Fruit fly (Drosophila melanogaster) whole organism, adult: ENCODE results near the gene dcma.

Experiments used
- CG11617 ChIP-seq: fragments of 200-800 bp; sonication (Bioruptor generic); optimal IDR thresholded peaks from 2 replicates; lab custom pipeline; 2017; ENCODE audit warnings: mild to moderate bottlenecking, missing biosample characterization, missing genetic modification reagents, missing genetic modification characterization
- CG12768 ChIP-seq: fragments of 200-800 bp; sonication (Bioruptor generic); optimal IDR thresholded peaks from 2 replicates; lab custom pipeline; 2017; ENCODE audit warnings: missing biosample characterization, missing genetic modification characterization, mild to moderate bottlenecking, moderate library complexity, missing genetic modification reagents
- CG14711 ChIP-seq: fragments of 200-800 bp; sonication (Bioruptor generic); optimal IDR thresholded peaks from 2 replicates; lab custom pipeline; 2018; ENCODE audit warnings: missing biosample characterization, mild to moderate bottlenecking, missing genetic modification characterization, moderate library complexity
- CG1620 ChIP-seq: fragments of 200-800 bp; sonication (Bioruptor generic); optimal IDR thresholded peaks from 2 replicates; lab custom pipeline; 2016; ENCODE audit warnings: missing biosample characterization, missing genetic modification characterization
- CG33017 ChIP-seq: fragments of 200-800 bp; sonication (Bioruptor generic); optimal IDR thresholded peaks from 2 replicates; lab custom pipeline; 2018; ENCODE audit warnings: missing biosample characterization, mild to moderate bottlenecking, missing genetic modification characterization, moderate library complexity
- CG5204 ChIP-seq: fragments of 200-800 bp; sonication (Bioruptor generic); optimal IDR thresholded peaks from 2 replicates; lab custom pipeline; 2016; ENCODE audit warnings: missing biosample characterization, missing genetic modification characterization
- CG7045 ChIP-seq: fragments of 200-800 bp; sonication (Bioruptor generic); optimal IDR thresholded peaks from 2 replicates; lab custom pipeline; 2017; ENCODE audit warnings: missing biosample characterization, mild to moderate bottlenecking, missing genetic modification characterization
- CG7101 ChIP-seq: fragments of 200-800 bp; sonication (Bioruptor generic); optimal IDR thresholded peaks from 2 replicates; lab custom pipeline; 2018; ENCODE audit warnings: missing biosample characterization, mild to moderate bottlenecking, missing genetic modification characterization, moderate library complexity
- Clk ChIP-seq: fragments of 200-800 bp; sonication (Bioruptor generic); optimal IDR thresholded peaks from 2 replicates; lab custom pipeline; 2017; ENCODE audit warnings: missing biosample characterization, missing genetic modification characterization
- Crg-1 ChIP-seq: fragments of 200-800 bp; sonication (Bioruptor generic); optimal IDR thresholded peaks from 2 replicates; lab custom pipeline; 2016; ENCODE audit warnings: missing biosample characterization, missing genetic modification characterization
- Hr96 ChIP-seq: fragments of 200-800 bp; sonication (Bioruptor generic); optimal IDR thresholded peaks from 2 replicates; lab custom pipeline; 2016; ENCODE audit warnings: missing biosample characterization, missing genetic modification characterization
- Mnt ChIP-seq: fragments of 200-800 bp; sonication (Bioruptor generic); optimal IDR thresholded peaks from 2 replicates; lab custom pipeline; 2016; ENCODE audit warnings: missing biosample characterization, mild to moderate bottlenecking, missing genetic modification characterization
- bab1 ChIP-seq: fragments of 200-800 bp; sonication (Bioruptor generic); optimal IDR thresholded peaks from 3 replicates; lab custom pipeline; 2019; ENCODE audit warnings: missing biosample characterization, mild to moderate bottlenecking, missing genetic modification characterization, moderate library complexity
- cic ChIP-seq: fragments of 200-800 bp; sonication (Bioruptor generic); optimal IDR thresholded peaks from 2 replicates; lab custom pipeline; 2017; ENCODE audit warnings: missing biosample characterization, mild to moderate bottlenecking, missing genetic modification characterization, moderate library complexity
- cnc ChIP-seq, 2 experiments: fragments of >200 bp; optimal IDR thresholded peaks; 2 replicates each; lab custom pipeline; 2017
- kay ChIP-seq: fragments of 200-800 bp; sonication (Bioruptor generic); peaks from one replicate; lab custom pipeline; 2016; ENCODE audit warnings: missing biosample characterization, missing genetic modification characterization, borderline replicate concordance
- ovo ChIP-seq: fragments of 200-800 bp; sonication (Bioruptor generic); optimal IDR thresholded peaks from 2 replicates; lab custom pipeline; 2016; ENCODE audit warnings: missing biosample characterization, missing genetic modification characterization
- pad ChIP-seq: fragments of 200-800 bp; sonication (Bioruptor generic); optimal IDR thresholded peaks from 3 replicates; lab custom pipeline; 2017; ENCODE audit warnings: missing biosample characterization, missing genetic modification characterization, mild to moderate bottlenecking, moderate library complexity, missing genetic modification reagents
- tj ChIP-seq: fragments of 200-800 bp; sonication (Bioruptor generic); optimal IDR thresholded peaks from 3 replicates; lab custom pipeline; 2017; ENCODE audit warnings: missing biosample characterization, mild to moderate bottlenecking, missing genetic modification characterization, moderate library complexity
- toe ChIP-seq: fragments of 200-800 bp; sonication (Bioruptor generic); optimal IDR thresholded peaks from 2 replicates; lab custom pipeline; 2016; ENCODE audit warnings: missing biosample characterization, missing genetic modification characterization

Gene dcma

DNA sequence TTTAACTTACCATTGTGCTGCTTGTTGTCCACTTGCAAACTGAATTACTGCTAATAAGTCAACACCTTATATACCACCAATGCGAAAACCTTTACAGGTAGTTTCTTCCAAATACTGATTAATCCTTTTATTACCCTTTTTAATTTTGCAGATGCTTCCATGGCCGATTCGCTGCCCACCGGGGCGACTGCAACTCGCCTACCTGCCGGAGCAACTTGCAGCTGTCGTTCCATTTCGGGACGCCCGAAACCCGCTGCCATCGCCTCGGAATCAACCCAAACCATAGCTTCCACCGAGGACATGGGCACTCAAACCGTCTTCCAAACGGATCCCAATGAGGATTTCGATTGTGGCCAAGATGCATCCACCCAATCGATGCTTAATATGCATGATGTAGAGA lies 10.2 kb upstream of the dcma start, which contains the start of gene Elba1:
Elba1 (minus strand) TSS at position 101 of the 400 bp plus-strand sequence.
- TF ChIP-seq ovo (GFP tag; lab: Kevin White, UChicago) (no peak), CG33017 (tag; lab: Kevin White, UChicago) (no peak), Mnt (no peak), Crg-1 (GFP tag; lab: Kevin White, UChicago) (no peak), CG7101 (tag; lab: Kevin White, UChicago) (no peak), cnc (optimal IDR thresholded peaks at IDR 0.05; lab: Kevin White, UChicago) (no peak), CG5204 (no peak), bab1 (GFP tag; lab: Kevin White, UChicago) (no peak), CG12768 (no peak), kay (GFP tag; lab: Kevin White, UChicago) (no peak), CG7045 (GFP tag; lab: Kevin White, UChicago) (no peak), CG14711 (tag; lab: Kevin White, UChicago) (no peak), pad (no peak), tj (GFP tag; lab: Kevin White, UChicago) (no peak), CG11617 (GFP tag; lab: Kevin White, UChicago) (no peak), Clk (GFP tag; lab: Kevin White, UChicago) (no peak), toe (GFP tag; lab: Kevin White, UChicago) (no peak), cic (GFP tag; lab: Kevin White, UChicago) (no peak), Hr96 (no peak), CG1620 (GFP tag; lab: Kevin White, UChicago) (no peak)

DNA sequence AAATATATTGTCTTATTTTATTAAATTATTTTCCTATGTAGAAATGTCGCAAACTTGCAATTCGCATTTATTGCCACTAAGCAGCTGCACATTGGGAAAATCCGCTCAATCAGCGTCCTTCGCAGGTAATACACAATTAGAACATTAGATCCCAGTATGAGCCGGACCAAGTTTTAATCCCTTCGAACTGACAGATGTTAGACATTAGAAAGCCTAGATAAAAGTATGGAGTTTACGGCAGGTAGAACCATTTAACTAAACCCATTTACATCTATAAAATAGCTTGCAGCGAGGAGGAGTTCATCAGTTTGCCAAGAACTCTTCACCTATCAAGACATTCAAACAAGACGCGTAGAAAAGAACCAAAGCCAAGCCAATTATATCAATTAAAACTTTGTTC lies 7.3 kb upstream of the dcma start, which contains the start of gene Elba3:
Elba3 (plus strand) TSS at position 301 of the 400 bp plus-strand sequence.
- TF ChIP-seq CG14711 (tag; lab: Kevin White, UChicago) = no peak
- TF ChIP-seq CG33017 (tag; lab: Kevin White, UChicago) = no peak
- no peak for TF ChIP-seq cic (GFP tag; lab: Kevin White, UChicago)
- no peak for TF ChIP-seq CG5204
- no peak for TF ChIP-seq Crg-1 (GFP tag; lab: Kevin White, UChicago)
- TF ChIP-seq CG7045 (GFP tag; lab: Kevin White, UChicago) = no peak
- no peak for TF ChIP-seq pad
- no peak for TF ChIP-seq Clk (GFP tag; lab: Kevin White, UChicago)
- TF ChIP-seq toe (GFP tag; lab: Kevin White, UChicago) = no peak
- no peak for TF ChIP-seq kay (GFP tag; lab: Kevin White, UChicago)
- no peak for TF ChIP-seq CG7101 (tag; lab: Kevin White, UChicago)
- no peak for TF ChIP-seq CG1620 (GFP tag; lab: Kevin White, UChicago)
- TF ChIP-seq ovo (GFP tag; lab: Kevin White, UChicago) = no peak
- no peak for TF ChIP-seq bab1 (GFP tag; lab: Kevin White, UChicago)
- TF ChIP-seq Mnt = no peak
- no peak for TF ChIP-seq CG11617 (GFP tag; lab: Kevin White, UChicago)
- TF ChIP-seq Hr96 = no peak
- TF ChIP-seq CG12768 = no peak
- no peak for TF ChIP-seq cnc (optimal IDR thresholded peaks at IDR 0.05; lab: Kevin White, UChicago)

DNA sequence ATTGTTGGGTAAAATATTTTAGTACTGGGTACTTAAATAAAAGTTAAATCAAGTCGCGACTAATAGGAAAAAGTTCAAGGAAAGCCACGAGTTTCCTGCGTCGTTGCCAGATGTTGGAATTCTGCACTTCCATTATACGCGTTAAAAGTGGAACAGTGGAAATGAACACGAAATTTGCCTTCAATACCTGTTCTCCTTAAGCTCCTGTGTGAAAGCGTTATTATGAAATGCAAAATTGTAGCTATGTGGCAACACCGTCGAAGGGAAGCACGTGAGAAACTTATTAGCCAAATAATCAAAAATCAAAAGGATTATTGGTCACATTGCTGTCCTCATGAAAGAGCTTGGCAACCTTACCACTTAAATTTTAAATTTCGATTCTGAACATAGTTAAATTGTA lies 3.9 kb upstream of the dcma start, which contains the start of gene CG3251:
CG3251 (minus strand) TSS at position 101 of the 400 bp plus-strand sequence.
- TF ChIP-seq ovo (GFP tag; lab: Kevin White, UChicago) = no peak
- TF ChIP-seq Clk (GFP tag; lab: Kevin White, UChicago) = no peak
- no peak for TF ChIP-seq CG12768
- no peak for TF ChIP-seq CG7101 (tag; lab: Kevin White, UChicago)
- TF ChIP-seq CG1620 (GFP tag; lab: Kevin White, UChicago) = no peak
- TF ChIP-seq toe (GFP tag; lab: Kevin White, UChicago) = no peak
- no peak for TF ChIP-seq Hr96
- TF ChIP-seq cic (GFP tag; lab: Kevin White, UChicago) = no peak
- no peak for TF ChIP-seq kay (GFP tag; lab: Kevin White, UChicago)
- no peak for TF ChIP-seq CG33017 (tag; lab: Kevin White, UChicago)
- no peak for TF ChIP-seq CG7045 (GFP tag; lab: Kevin White, UChicago)
- TF ChIP-seq bab1 (GFP tag; lab: Kevin White, UChicago) = no peak
- no peak for TF ChIP-seq tj (GFP tag; lab: Kevin White, UChicago)

DNA sequence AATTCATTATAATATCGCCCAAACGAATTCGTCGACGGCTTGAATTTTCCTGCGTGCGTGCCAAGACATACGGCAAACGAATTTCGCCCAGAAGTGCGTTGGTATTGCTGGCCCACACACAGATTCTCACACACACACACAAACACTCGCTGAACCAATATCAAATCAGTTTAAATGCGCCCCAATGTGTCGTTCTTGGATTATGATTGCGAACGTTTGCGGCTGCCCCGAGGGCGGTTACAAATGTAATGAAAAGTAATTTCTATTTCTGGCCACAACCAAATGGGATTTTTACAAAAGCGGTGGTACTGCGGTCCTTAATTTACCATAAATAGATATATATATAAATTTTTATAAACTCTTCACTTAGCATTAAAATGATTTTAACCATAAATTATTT lies 4.3 kb downstream of the dcma start:
- TF ChIP-seq CG12768 (no peak), cic (GFP tag; lab: Kevin White, UChicago) (no peak), CG7045 (GFP tag; lab: Kevin White, UChicago) (no peak), CG33017 (tag; lab: Kevin White, UChicago) (no peak), Clk (GFP tag; lab: Kevin White, UChicago) (no peak), CG7101 (tag; lab: Kevin White, UChicago) (no peak), pad (no peak), bab1 (GFP tag; lab: Kevin White, UChicago) (no peak), CG11617 (GFP tag; lab: Kevin White, UChicago) (no peak), CG14711 (tag; lab: Kevin White, UChicago) (no peak), cnc (optimal IDR thresholded peaks at IDR 0.05; lab: Kevin White, UChicago) (no peak), Crg-1 (GFP tag; lab: Kevin White, UChicago) (no peak), CG5204 (no peak), Hr96 (no peak), tj (GFP tag; lab: Kevin White, UChicago) (no peak), CG1620 (GFP tag; lab: Kevin White, UChicago) (no peak)

DNA sequence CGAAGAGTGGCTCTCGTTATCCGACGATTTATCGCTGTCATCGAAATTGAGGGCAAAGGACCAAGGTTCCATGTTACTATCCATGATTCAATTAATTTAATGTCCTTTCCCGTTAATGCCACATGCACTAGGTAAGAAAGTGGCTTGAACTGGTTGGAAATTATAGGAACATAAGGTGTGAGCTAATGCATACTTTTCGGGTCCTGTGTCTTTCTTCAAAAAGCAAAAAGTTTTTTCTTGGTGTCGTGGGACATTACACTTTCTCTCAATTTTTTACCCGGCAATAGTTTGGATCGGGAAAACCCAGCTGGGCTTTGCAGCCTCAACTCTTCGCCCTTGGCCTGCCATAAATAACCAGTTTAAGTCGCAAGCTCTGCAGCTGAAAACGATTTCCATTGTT lies 6.9 kb downstream of the dcma start, which contains the start of gene Taf12L:
Taf12L (minus strand) TSS at position 101 of the 400 bp plus-strand sequence.
- TF ChIP-seq CG1620 (GFP tag; lab: Kevin White, UChicago) (no peak), cnc (optimal IDR thresholded peaks at IDR 0.05; lab: Kevin White, UChicago) (no peak), CG33017 (tag; lab: Kevin White, UChicago) (no peak)

DNA sequence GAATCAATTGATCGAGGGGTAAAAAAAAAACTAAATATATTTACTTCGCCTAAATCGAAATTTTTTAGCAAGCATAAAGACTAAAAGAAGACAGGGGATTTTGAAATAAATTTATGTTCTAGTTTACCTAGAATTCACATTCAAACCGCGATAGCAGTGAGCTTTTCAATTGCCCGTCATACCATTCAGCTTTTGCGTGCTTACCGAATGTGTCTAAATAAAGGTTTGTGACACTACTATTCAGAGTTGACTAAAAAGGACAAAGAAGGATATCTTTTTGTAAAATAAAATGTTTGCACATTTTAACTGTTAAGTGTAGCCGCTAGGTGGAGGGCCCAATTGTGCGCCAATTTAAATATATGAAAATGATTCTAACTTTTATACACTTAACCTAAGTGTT lies 31.5 kb downstream of the dcma start:
- TF ChIP-seq CG12768 (no peak), CG14711 (tag; lab: Kevin White, UChicago) (no peak), Clk (GFP tag; lab: Kevin White, UChicago) (no peak), CG7045 (GFP tag; lab: Kevin White, UChicago) (no peak), CG7101 (tag; lab: Kevin White, UChicago) (no peak), CG33017 (tag; lab: Kevin White, UChicago) (no peak), bab1 (GFP tag; lab: Kevin White, UChicago) (no peak), CG11617 (GFP tag; lab: Kevin White, UChicago) (no peak), pad (no peak), Mnt (no peak), tj (GFP tag; lab: Kevin White, UChicago) (no peak)
